Worm (Caenorhabditis elegans): Measurements from ENCODE around the gene ZK816.1.

ce11 chrX:3401701-3402100 is 50.2 kb downstream of the ZK816.1 start, which contains the start of gene C04F6.9:
- TF ChIP-seq unc-62 (GFP tag; optimal IDR thresholded peaks at IDR 0.05) (no peak), nhr-237 (tag; optimal IDR thresholded peaks at IDR 0.05) (no peak)

All from whole organism, mixed stage, embryonic.